Fruit fly (Drosophila melanogaster) whole organism, embryonic: ENCODE data around the gene arx.

Experiments
- Ada2b ChIP-seq: fragments of 200-800 bp; sonication (Bioruptor generic); IDR thresholded peaks from 2 replicates; pipeline ENCODE4 v1.3.6; 2022; ENCODE audit warnings: missing biosample characterization, missing genetic modification characterization
- BEAF-32 ChIP-seq: fragments of 200-800 bp; sonication (Bioruptor generic); optimal IDR thresholded peaks from 3 replicates; lab custom pipeline; 2017; ENCODE audit warnings: missing biosample characterization, missing genetic modification characterization, mild to moderate bottlenecking, moderate library complexity, missing genetic modification reagents
- Bgb ChIP-seq: fragments of 200-800 bp; sonication (Bioruptor generic); IDR thresholded peaks from 2 replicates; pipeline ENCODE4 v1.3.6; 2022; ENCODE audit warnings: missing biosample characterization, missing genetic modification characterization; ENCODE audit not compliant: partially characterized antibody
- CG10267 ChIP-seq: fragments of 200-800 bp; sonication (Bioruptor generic); optimal IDR thresholded peaks from 2 replicates; lab custom pipeline; 2018; ENCODE audit warnings: missing biosample characterization, mild to moderate bottlenecking, missing genetic modification characterization, moderate library complexity
- CG11456 ChIP-seq: fragments of 200-800 bp; sonication (Bioruptor generic); IDR thresholded peaks from 3 replicates; pipeline ENCODE4 v1.3.6; 2022; ENCODE audit warnings: missing biosample characterization, missing genetic modification characterization
- CG11696 ChIP-seq: fragments of 200-800 bp; sonication (Bioruptor generic); IDR thresholded peaks from 2 replicates; pipeline ENCODE4 v1.3.6; 2022; ENCODE audit warnings: missing biosample characterization, missing genetic modification characterization
- CG13287 ChIP-seq: fragments of 200-800 bp; sonication (Bioruptor generic); IDR thresholded peaks from 2 replicates; pipeline ENCODE4 v1.3.6; 2022; ENCODE audit warnings: missing biosample characterization, missing genetic modification characterization; ENCODE audit not compliant: partially characterized antibody
- CG14710 ChIP-seq: fragments of 200-800 bp; sonication (Bioruptor generic); optimal IDR thresholded peaks from 3 replicates; lab custom pipeline; 2019; ENCODE audit warnings: missing biosample characterization, mild to moderate bottlenecking, missing genetic modification characterization, moderate library complexity
- CG14860 ChIP-seq: fragments of 200-800 bp; sonication (Bioruptor generic); IDR thresholded peaks from 3 replicates; pipeline ENCODE4 v1.3.6; 2022; ENCODE audit warnings: missing biosample characterization, missing genetic modification characterization; ENCODE audit not compliant: partially characterized antibody
- CG17385 ChIP-seq: fragments of 200-800 bp; sonication (Bioruptor generic); optimal IDR thresholded peaks from 3 replicates; lab custom pipeline; 2018; ENCODE audit warnings: missing biosample characterization, mild to moderate bottlenecking, missing genetic modification characterization
- CG1832 ChIP-seq: fragments of 200-800 bp; sonication (Bioruptor generic); optimal IDR thresholded peaks from 2 replicates; lab custom pipeline; 2017; ENCODE audit warnings: missing biosample characterization, mild to moderate bottlenecking, missing genetic modification characterization, inconsistent platforms
- CG2116 ChIP-seq: fragments of 200-800 bp; sonication (Bioruptor generic); optimal IDR thresholded peaks from 3 replicates; lab custom pipeline; 2018; ENCODE audit warnings: missing biosample characterization, mild to moderate bottlenecking, missing genetic modification characterization
- CG2129 ChIP-seq: fragments of 200-800 bp; sonication (Bioruptor generic); IDR thresholded peaks from 2 replicates; pipeline ENCODE4 v1.3.6; 2022; ENCODE audit warnings: missing biosample characterization, missing genetic modification characterization; ENCODE audit not compliant: partially characterized antibody
- CG30020 ChIP-seq: fragments of 200-800 bp; optimal IDR thresholded peaks from 2 replicates; lab custom pipeline; 2019; ENCODE audit warnings: missing biosample characterization, mild to moderate bottlenecking, missing genetic modification characterization, moderate library complexity
- CG34224 ChIP-seq: fragments of 200-800 bp; sonication (Bioruptor generic); IDR thresholded peaks from 3 replicates; pipeline ENCODE4 v1.3.6; 2022; ENCODE audit warnings: missing biosample characterization, missing genetic modification characterization; ENCODE audit not compliant: partially characterized antibody
- CG42726 ChIP-seq: fragments of 200-800 bp; sonication (Bioruptor generic); IDR thresholded peaks from 2 replicates; pipeline ENCODE4 v1.3.6; 2022; ENCODE audit warnings: missing biosample characterization, missing genetic modification characterization; ENCODE audit not compliant: partially characterized antibody
- CG4617 ChIP-seq: fragments of 200-800 bp; sonication (Bioruptor generic); optimal IDR thresholded peaks from 3 replicates; lab custom pipeline; 2016; ENCODE audit warnings: missing biosample characterization, missing genetic modification characterization, borderline replicate concordance
- CG5245 ChIP-seq: fragments of 200-800 bp; sonication (Bioruptor generic); optimal IDR thresholded peaks from 3 replicates; lab custom pipeline; 2016; ENCODE audit warnings: missing biosample characterization, missing genetic modification characterization
- CG6791 ChIP-seq: fragments of 200-800 bp; sonication (Bioruptor generic); IDR thresholded peaks from 3 replicates; pipeline ENCODE4 v1.3.6; 2022; ENCODE audit warnings: missing biosample characterization, missing genetic modification characterization; ENCODE audit not compliant: partially characterized antibody
- CG7928 ChIP-seq: fragments of 200-800 bp; sonication (Bioruptor generic); optimal IDR thresholded peaks from 2 replicates; lab custom pipeline; 2017; ENCODE audit warnings: missing biosample characterization, mild to moderate bottlenecking, missing genetic modification characterization
- CG7963 ChIP-seq: fragments of 200-800 bp; sonication (Bioruptor generic); IDR thresholded peaks from 3 replicates; pipeline ENCODE4 v1.3.6; 2022; ENCODE audit warnings: missing biosample characterization, missing genetic modification characterization; ENCODE audit not compliant: partially characterized antibody
- CG9932 ChIP-seq: fragments of 200-800 bp; sonication (Bioruptor generic); IDR thresholded peaks from 2 replicates; pipeline ENCODE4 v1.3.6; 2022; ENCODE audit warnings: missing biosample characterization, missing genetic modification characterization
- Dad ChIP-seq: fragments of 200-800 bp; sonication (Bioruptor generic); optimal IDR thresholded peaks from 3 replicates; lab custom pipeline; 2016; ENCODE audit warnings: missing biosample characterization, missing genetic modification characterization
- Dek ChIP-seq: fragments of 200-800 bp; sonication (Bioruptor generic); optimal IDR thresholded peaks from 3 replicates; lab custom pipeline; 2019; ENCODE audit warnings: missing biosample characterization, mild to moderate bottlenecking, missing genetic modification characterization, moderate library complexity
- Dref ChIP-seq: fragments of 200-800 bp; sonication (Bioruptor generic); IDR thresholded peaks from 2 replicates; pipeline ENCODE4 v1.3.6; 2022; ENCODE audit warnings: missing biosample characterization, missing genetic modification characterization
- MBD-R2 ChIP-seq: fragments of 200-800 bp; sonication (Bioruptor generic); IDR thresholded peaks from 2 replicates; pipeline ENCODE4 v1.3.6; 2022; ENCODE audit warnings: missing biosample characterization, missing genetic modification characterization
- MESR4 ChIP-seq: fragments of 200-800 bp; sonication (Bioruptor generic); optimal IDR thresholded peaks from 2 replicates; lab custom pipeline; 2018; ENCODE audit warnings: missing biosample characterization, mild to moderate bottlenecking, missing genetic modification characterization, moderate library complexity
- Nf-YA ChIP-seq: fragments of 200-800 bp; sonication (Bioruptor generic); IDR thresholded peaks from 2 replicates; pipeline ENCODE4 v1.3.6; 2022; ENCODE audit warnings: missing biosample characterization, missing genetic modification characterization
- Ravus ChIP-seq: fragments of 200-800 bp; sonication (Bioruptor generic); IDR thresholded peaks from 2 replicates; pipeline ENCODE4 v1.3.6; 2022; ENCODE audit warnings: missing biosample characterization, missing genetic modification characterization
- Rfx ChIP-seq: fragments of 200-800 bp; sonication (Bioruptor generic); IDR thresholded peaks from 2 replicates; pipeline ENCODE4 v1.3.6; 2022; ENCODE audit warnings: missing biosample characterization, missing genetic modification characterization
- Scr ChIP-seq: fragments of 200-800 bp; sonication (Bioruptor generic); IDR thresholded peaks from 2 replicates; pipeline ENCODE4 v1.3.6; 2022; ENCODE audit warnings: missing biosample characterization, missing genetic modification characterization; ENCODE audit not compliant: partially characterized antibody
- Sry-δ ChIP-seq: fragments of 200-800 bp; sonication (Bioruptor generic); optimal IDR thresholded peaks from 2 replicates; lab custom pipeline; 2016; ENCODE audit warnings: missing biosample characterization, missing genetic modification characterization
- Taf1 ChIP-seq: fragments of 200-800 bp; sonication (Bioruptor generic); IDR thresholded peaks from 2 replicates; pipeline ENCODE4 v1.3.6; 2022; ENCODE audit warnings: missing biosample characterization, missing genetic modification characterization
- Xbp1 ChIP-seq: fragments of 200-800 bp; sonication (Bioruptor generic); optimal IDR thresholded peaks from 3 replicates; lab custom pipeline; 2016; ENCODE audit warnings: missing biosample characterization, mild to moderate bottlenecking, missing genetic modification characterization
- amos ChIP-seq: fragments of 200-800 bp; sonication (Bioruptor generic); IDR thresholded peaks from 2 replicates; pipeline ENCODE4 v1.3.6; 2022; ENCODE audit warnings: missing biosample characterization, missing genetic modification characterization; ENCODE audit not compliant: partially characterized antibody
- caup ChIP-seq: fragments of 200-800 bp; sonication (Bioruptor generic); optimal IDR thresholded peaks from 3 replicates; lab custom pipeline; 2017; ENCODE audit warnings: missing biosample characterization, mild to moderate bottlenecking, missing genetic modification characterization, moderate library complexity; ENCODE audit not compliant: severe bottlenecking
- chif ChIP-seq, 2 experiments: fragments of 200-800 bp; sonication (Bioruptor generic); optimal IDR thresholded peaks; 3 replicates each; lab custom pipeline; 2016; ENCODE audit warnings: missing biosample characterization in 2 of 2, missing genetic modification characterization in 2 of 2
- fd96Cb ChIP-seq: fragments of 200-800 bp; sonication (Bioruptor generic); optimal IDR thresholded peaks from 2 replicates; lab custom pipeline; 2018; ENCODE audit warnings: missing biosample characterization, mild to moderate bottlenecking, missing genetic modification characterization, moderate library complexity
- hbn ChIP-seq: fragments of 200-800 bp; sonication (Bioruptor generic); IDR thresholded peaks from 2 replicates; pipeline ENCODE4 v1.3.6; 2022; ENCODE audit warnings: missing biosample characterization, missing genetic modification characterization; ENCODE audit not compliant: partially characterized antibody
- inv ChIP-seq: fragments of 200-800 bp; sonication (Bioruptor generic); IDR thresholded peaks from 2 replicates; pipeline ENCODE4 v1.3.6; 2022; ENCODE audit warnings: missing biosample characterization, missing genetic modification characterization; ENCODE audit not compliant: partially characterized antibody
- phol ChIP-seq: fragments of 200-800 bp; sonication (Bioruptor generic); optimal IDR thresholded peaks from 3 replicates; lab custom pipeline; 2018; ENCODE audit warnings: missing biosample characterization, mild to moderate bottlenecking, missing genetic modification characterization, moderate library complexity
- pzg ChIP-seq: fragments of 200-800 bp; sonication (Bioruptor generic); optimal IDR thresholded peaks from 3 replicates; lab custom pipeline; 2018; ENCODE audit warnings: missing biosample characterization, mild to moderate bottlenecking, missing genetic modification characterization, moderate library complexity
- row ChIP-seq: fragments of 200-800 bp; sonication (Bioruptor generic); IDR thresholded peaks from 3 replicates; pipeline ENCODE4 v1.3.6; 2022; ENCODE audit warnings: missing biosample characterization, missing genetic modification characterization
- sna ChIP-seq: fragments of 200-800 bp; sonication (Bioruptor generic); IDR thresholded peaks from 2 replicates; pipeline ENCODE4 v1.3.6; 2022; ENCODE audit warnings: missing biosample characterization, missing genetic modification characterization; ENCODE audit not compliant: partially characterized antibody
- trem ChIP-seq: fragments of 200-800 bp; optimal IDR thresholded peaks from 3 replicates; lab custom pipeline; 2019; ENCODE audit warnings: missing biosample characterization, mild to moderate bottlenecking, missing genetic modification characterization, moderate library complexity
- unc-4 ChIP-seq: fragments of 200-800 bp; sonication (Bioruptor generic); IDR thresholded peaks from 2 replicates; pipeline ENCODE4 v1.3.6; 2022; ENCODE audit warnings: missing biosample characterization, missing genetic modification characterization; ENCODE audit not compliant: partially characterized antibody

The arx gene

dm6 chr3L:18904772-18905601 is 3.6 kb upstream of the arx start, which contains the start of the genes CSN1b and Prp6 (continued):
- TF ChIP-seq CG10267 (tag; lab: Kevin White, UChicago) (peak; percentile 27), CG17385 (GFP tag; lab: Kevin White, UChicago) (peak; percentile 82), CG7963 (GFP tag; lab: Robert Waterston, UW) (peak; percentile 41; the same call in 1 of the 3 replicates), Dref (GFP tag; lab: Robert Waterston, UW) (peak; percentile 65), MESR4 (GFP tag; lab: Kevin White, UChicago) (peak; percentile 58), inv (GFP tag; lab: Robert Waterston, UW) (peak; percentile 42; the same call in 1 of the 2 replicates), CG1832 (no peak), Dek (tag; lab: Kevin White, UChicago) (no peak), CG4617 (GFP tag; lab: Kevin White, UChicago) (peak; percentile 16), CG13287 (GFP tag; lab: Robert Waterston, UW) (peak; percentile 41), CG34224 (peak; percentile 42), CG14710 (peak; percentile 60), BEAF-32 (peak; percentile 74), MBD-R2 (GFP tag; lab: Robert Waterston, UW) (peak; percentile 64), unc-4 (peak; percentile 49), Bgb (GFP tag; lab: Robert Waterston, UW) (peak; percentile 61), caup (no peak), pzg (peak; percentile 13), Scr (peak; percentile 70), trem (tag; lab: Kevin White, UChicago) (peak; percentile 32), phol (tag; lab: Kevin White, UChicago) (peak; percentile 36), Rfx (GFP tag; lab: Robert Waterston, UW) (peak; percentile 38; the same call in 1 of the 2 replicates), hbn (GFP tag; lab: Robert Waterston, UW) (peak; percentile 31), amos (peak; percentile 60), sna (peak; percentile 28; the same call in 1 of the 2 replicates), Ravus (GFP tag; lab: Robert Waterston, UW) (no peak), Sry-δ (GFP tag; lab: Kevin White, UChicago) (peak; percentile 75), CG7928 (GFP tag; lab: Kevin White, UChicago) (no peak), CG9932 (GFP tag; lab: Robert Waterston, UW) (peak; percentile 56), Ada2b (GFP tag; lab: Robert Waterston, UW) (no peak), CG2129 (GFP tag; lab: Robert Waterston, UW) (peak; percentile 48; the same call in 1 of the 2 replicates), CG6791 (GFP tag; lab: Robert Waterston, UW) (peak; percentile 57), CG42726 (GFP tag; lab: Robert Waterston, UW) (0 out of 2 replicates have a peak, but pooled peaks have one; percentile 41), Nf-YA (GFP tag; lab: Robert Waterston, UW) (no peak), Taf1 (GFP tag; lab: Robert Waterston, UW) (no peak), CG11696 (GFP tag; lab: Robert Waterston, UW) (no peak), CG30020 (peak; percentile 65), row (GFP tag; lab: Robert Waterston, UW) (peak; percentile 77), Xbp1 (GFP tag; lab: Kevin White, UChicago) (peak; percentile 21), CG2116 (GFP tag; lab: Kevin White, UChicago) (peak; percentile 52), CG11456 (GFP tag; lab: Robert Waterston, UW) (no peak), CG14860 (GFP tag; lab: Robert Waterston, UW) (0 out of 3 replicates have a peak, but pooled peaks have one; percentile 48), CG5245 (no peak), fd96Cb (tag; lab: Kevin White, UChicago) (no peak), Dad (GFP tag; lab: Kevin White, UChicago) (no peak), chif (GFP tag; optimal IDR thresholded peaks at IDR 0.05; lab: Kevin White, UChicago) (no peak)
